Worm (Caenorhabditis elegans) whole organism, young adult: Measurements from ENCODE around the gene T14B4.8.

Experiments
- C06A6.2 ChIP-seq: fragments of 200-800 bp; sonication (Bioruptor generic); conservative IDR thresholded peaks from 2 replicates; pipeline ENCODE4 v1.3.6; 2022; ENCODE audit warnings: missing genetic modification characterization, missing compliant biosample characterization
- F55B11.4 ChIP-seq: sonication (generic microtip); optimal IDR thresholded peaks from 2 replicates; lab custom pipeline; 2016; ENCODE audit warnings: missing compliant biosample characterization, missing genetic modification characterization, borderline replicate concordance; ENCODE audit not compliant: insufficient read depth
- akir-1 ChIP-seq: fragments of 200-800 bp; sonication (Bioruptor generic); optimal IDR thresholded peaks from 2 replicates; lab custom pipeline; 2018; ENCODE audit warnings: mild to moderate bottlenecking, missing genetic modification characterization, moderate library complexity, missing compliant biosample characterization
- hlh-12 ChIP-seq: sonication (generic microtip); optimal IDR thresholded peaks from 2 replicates; lab custom pipeline; 2016; ENCODE audit warnings: missing genetic modification characterization, missing compliant biosample characterization
- lin-35 ChIP-seq, 3 experiments: fragments of 150-350 bp in 2 of 3; sonication (generic microtip) in 1 of 3; optimal IDR thresholded peaks; 2 replicates each; lab custom pipeline; 2014 to 2018; ENCODE audit warnings: missing biosample characterization in 3 of 3, missing genetic modification characterization in 3 of 3, missing genetic modification reagents in 3 of 3
- madf-3 ChIP-seq: fragments of 200-800 bp; sonication (Bioruptor generic); IDR thresholded peaks from 2 replicates; pipeline ENCODE4 v1.3.6; 2022; ENCODE audit warnings: missing genetic modification reagents, missing genetic modification characterization, missing compliant biosample characterization
- xnd-1 ChIP-seq: sonication (generic microtip); optimal IDR thresholded peaks from 2 replicates; lab custom pipeline; 2016; ENCODE audit warnings: missing genotype, missing genetic modification reagents, missing genetic modification characterization, missing compliant biosample characterization

- TF ChIP-seq F55B11.4 (tag; lab: Kevin White, UChicago) = no peak
- no peak for TF ChIP-seq akir-1 (GFP tag; lab: Kevin White, UChicago)
- no peak for TF ChIP-seq hlh-12 (tag; lab: Kevin White, UChicago)
- TF ChIP-seq C06A6.2 = no peak
- peak; percentile 56; the same call in 1 of the 2 replicates for TF ChIP-seq madf-3
- TF ChIP-seq lin-35 (GFP tag; optimal IDR thresholded peaks at IDR 0.05; lab: Kevin White, UChicago) = peak in 1 of 3 experiments; percentile 27
- TF ChIP-seq xnd-1 (tag; lab: Kevin White, UChicago) = no peak
Observed at ce11 chrII:6683663-6684285, 45.4 kb downstream of the T14B4.8 start, which contains the start of gene gyf-1.
